Fruit fly (Drosophila melanogaster): Measurements from ENCODE around the gene CG14711.

dm6 chr3R:11616219-11616618, 6.9 kb upstream of the CG14711 start:
- no peak for TF ChIP-seq ovo (GFP tag; optimal IDR thresholded peaks at IDR 0.05)
- no peak for TF ChIP-seq Hr96 (GFP tag; optimal IDR thresholded peaks at IDR 0.05)
- no peak for TF ChIP-seq cic (GFP tag; optimal IDR thresholded peaks at IDR 0.05)
- TF ChIP-seq CG12768 (GFP tag; optimal IDR thresholded peaks at IDR 0.05): no peak
- TF ChIP-seq Crg-1 (GFP tag; optimal IDR thresholded peaks at IDR 0.05): no peak
- no peak for TF ChIP-seq toe (GFP tag; optimal IDR thresholded peaks at IDR 0.05)
- TF ChIP-seq CG14711 (tag; optimal IDR thresholded peaks at IDR 0.05): no peak
- no peak for TF ChIP-seq CG1620 (GFP tag; optimal IDR thresholded peaks at IDR 0.05)
- TF ChIP-seq CG5204 (GFP tag; optimal IDR thresholded peaks at IDR 0.05): no peak
